Fruit fly (Drosophila melanogaster): ENCODE measurements around the gene CG10561.
A peak's percentile ranks its signal among the peaks of the same experiment; 100 is the strongest.

CG10561 gene

DNA sequence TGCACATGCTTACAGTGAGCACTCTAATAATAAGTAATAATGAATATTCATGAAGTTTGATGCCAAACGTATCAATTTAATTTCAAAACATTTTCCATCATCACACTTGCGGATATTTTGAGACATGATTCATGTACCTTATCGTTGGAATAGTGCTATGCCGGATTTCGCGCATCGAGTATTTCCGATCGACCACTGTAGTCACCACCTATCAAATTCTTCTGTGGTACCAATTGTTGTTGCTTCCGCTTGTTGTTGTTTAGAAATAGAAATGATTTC is 26.7 kb downstream of the CG10561 start (continued):
- TF ChIP-seq CG15269 (tag; optimal IDR thresholded peaks at IDR 0.05) (peak; percentile 1), ab (GFP tag; optimal IDR thresholded peaks at IDR 0.05) (no peak), CG13123 (GFP tag; optimal IDR thresholded peaks at IDR 0.05) (no peak), CG13424 (tag; optimal IDR thresholded peaks at IDR 0.05) (peak; percentile 21), Dad (GFP tag; optimal IDR thresholded peaks at IDR 0.05) (peak; percentile 24), lmd (GFP tag; IDR thresholded peaks at IDR 0.05) (peak; percentile 68; the same call in 1 of the 2 replicates), CG11560 (tag; IDR thresholded peaks at IDR 0.05) (peak; percentile 52; the same call in 1 of the 3 replicates), CG2120 (GFP tag; optimal IDR thresholded peaks at IDR 0.05) (peak; percentile 84), CG10979 (tag; optimal IDR thresholded peaks at IDR 0.05) (no peak), NC2α (GFP tag; optimal IDR thresholded peaks at IDR 0.05) (no peak), Xrp1 (GFP tag; IDR thresholded peaks at IDR 0.05) (peak; percentile 26; the same call in 1 of the 2 replicates), sens (GFP tag) (peak; percentile 50), CG2678 (tag; optimal IDR thresholded peaks at IDR 0.05) (peak; percentile 55), Hr51 (GFP tag; optimal IDR thresholded peaks at IDR 0.05) (peak in 1 of 2 experiments; percentile 14), lola (GFP tag; optimal IDR thresholded peaks at IDR 0.05) (no peak), gcm (GFP tag; optimal IDR thresholded peaks at IDR 0.05) (no peak), CG11093 (GFP tag; IDR thresholded peaks at IDR 0.05) (0 out of 3 replicates have a peak, but pooled peaks have one; percentile 22), Hr3 (GFP tag; optimal IDR thresholded peaks at IDR 0.05) (peak; percentile 2), ERR (GFP tag; optimal IDR thresholded peaks at IDR 0.05) (peak; percentile 5), Ptx1 (GFP tag; IDR thresholded peaks at IDR 0.05) (peak; percentile 49; the same call in 1 of the 2 replicates), B-H1 (GFP tag; IDR thresholded peaks at IDR 0.05) (no peak), peb (GFP tag; IDR thresholded peaks at IDR 0.05) (no peak), Hmr (GFP tag; optimal IDR thresholded peaks at IDR 0.05) (peak; percentile 52), Ets65A (GFP tag) (peak; percentile 63), lab (GFP tag; optimal IDR thresholded peaks at IDR 0.05) (peak; percentile 59), bsh (GFP tag; optimal IDR thresholded peaks at IDR 0.05) (peak in 1 of 2 experiments; percentile 35), oc (tag; optimal IDR thresholded peaks at IDR 0.05) (no peak), CG9727 (GFP tag; optimal IDR thresholded peaks at IDR 0.05) (peak; percentile 49), NfI (GFP tag; optimal IDR thresholded peaks at IDR 0.05) (peak; percentile 5), CG12769 (tag; optimal IDR thresholded peaks at IDR 0.05) (peak; percentile 71), C15 (GFP tag; IDR thresholded peaks at IDR 0.05) (no peak), ind (GFP tag; optimal IDR thresholded peaks at IDR 0.05) (peak; percentile 13), CG6683 (GFP tag; optimal IDR thresholded peaks at IDR 0.05) (peak; percentile 12), nau (GFP tag; optimal IDR thresholded peaks at IDR 0.05) (no peak), seq (GFP tag; IDR thresholded peaks at IDR 0.05) (peak; percentile 60), CG1647 (GFP tag; optimal IDR thresholded peaks at IDR 0.05) (peak; percentile 7), Aef1 (GFP tag; IDR thresholded peaks at IDR 0.05) (peak; percentile 59; the same call in 1 of the 3 replicates), lbe (GFP tag; optimal IDR thresholded peaks at IDR 0.05) (no peak), CG7963 (GFP tag; IDR thresholded peaks at IDR 0.05; ENCODE audit: partially characterized antibody) (no peak), org-1 (GFP tag; optimal IDR thresholded peaks at IDR 0.05) (peak; percentile 4), CG32772 (GFP tag; IDR thresholded peaks at IDR 0.05) (no peak), CG7987 (GFP tag; optimal IDR thresholded peaks at IDR 0.05) (no peak), gsb-n (tag; optimal IDR thresholded peaks at IDR 0.05) (no peak), CG9609 (GFP tag; optimal IDR thresholded peaks at IDR 0.05) (peak; percentile 5), sr (GFP tag; IDR thresholded peaks at IDR 0.05) (no peak), Ada2b (GFP tag; IDR thresholded peaks at IDR 0.05) (0 out of 2 replicates have a peak, but pooled peaks have one; percentile 29), D (optimal IDR thresholded peaks at IDR 0.05) (no peak), D (GFP tag; optimal IDR thresholded peaks at IDR 0.05) (no peak), ssp (GFP tag; IDR thresholded peaks at IDR 0.05) (no peak), CG8290 (GFP tag; optimal IDR thresholded peaks at IDR 0.05) (no peak), CG8290 (tag; optimal IDR thresholded peaks at IDR 0.05) (peak in 1 of 2 experiments; percentile 76), eve (GFP tag; optimal IDR thresholded peaks at IDR 0.05) (peak in 1 of 2 experiments; percentile 47)

All from whole organism, embryonic.